Fruit fly (Drosophila melanogaster) whole organism, pupa: Measurements from ENCODE around the gene Pdcd4.

ENCODE experiments used
- CG10348 ChIP-seq: fragments of 200-800 bp; sonication (Bioruptor generic); IDR thresholded peaks from 2 replicates; pipeline ENCODE4 v1.3.6; 2022; ENCODE audit warnings: missing biosample characterization, missing genetic modification characterization
- CG12605 ChIP-seq: fragments of 200-800 bp; sonication (Bioruptor generic); IDR thresholded peaks from 2 replicates; pipeline ENCODE4 v1.3.6; 2022; ENCODE audit warnings: missing biosample characterization, missing genetic modification characterization
- CG13204 ChIP-seq: fragments of 200-800 bp; sonication (Bioruptor generic); optimal IDR thresholded peaks from 2 replicates; lab custom pipeline; 2018; ENCODE audit warnings: missing biosample characterization, mild to moderate bottlenecking, missing genetic modification characterization, moderate library complexity
- CG14655 ChIP-seq: fragments of 200-800 bp; sonication (Bioruptor generic); optimal IDR thresholded peaks from 3 replicates; lab custom pipeline; 2017; ENCODE audit warnings: mild to moderate bottlenecking, missing biosample characterization, missing genetic modification reagents, missing genetic modification characterization
- CG15710 ChIP-seq: fragments of 200-800 bp; sonication (Bioruptor generic); optimal IDR thresholded peaks from 2 replicates; lab custom pipeline; 2018; ENCODE audit warnings: missing biosample characterization, mild to moderate bottlenecking, missing genetic modification characterization, moderate library complexity
- CG17806 ChIP-seq: fragments of 200-800 bp; sonication (Bioruptor generic); optimal IDR thresholded peaks from 2 replicates; lab custom pipeline; 2018; ENCODE audit warnings: missing biosample characterization, mild to moderate bottlenecking, missing genetic modification characterization, moderate library complexity
- CG32121 ChIP-seq: fragments of 200-800 bp; sonication (Bioruptor generic); IDR thresholded peaks from 2 replicates; pipeline ENCODE4 v1.3.6; 2022; ENCODE audit warnings: missing biosample characterization, missing genetic modification characterization
- CG34367 ChIP-seq: fragments of 200-800 bp; sonication (Bioruptor generic); optimal IDR thresholded peaks from 2 replicates; lab custom pipeline; 2018; ENCODE audit warnings: missing biosample characterization, mild to moderate bottlenecking, missing genetic modification characterization
- CG4496 ChIP-seq: fragments of 200-800 bp; sonication (Bioruptor generic); IDR thresholded peaks from 3 replicates; pipeline ENCODE4 v1.3.6; 2022; ENCODE audit warnings: missing biosample characterization, missing genetic modification characterization
- CG8159 ChIP-seq: fragments of 200-800 bp; sonication (Bioruptor generic); optimal IDR thresholded peaks from 3 replicates; lab custom pipeline; 2018; ENCODE audit warnings: missing biosample characterization, mild to moderate bottlenecking, missing genetic modification characterization, moderate library complexity
- CG8301 ChIP-seq: fragments of 200-800 bp; sonication (Bioruptor generic); optimal IDR thresholded peaks from 2 replicates; lab custom pipeline; 2018; ENCODE audit warnings: missing biosample characterization, mild to moderate bottlenecking, missing genetic modification characterization
- CG9948 ChIP-seq: fragments of 200-800 bp; sonication (Bioruptor generic); optimal IDR thresholded peaks from 2 replicates; lab custom pipeline; 2018; ENCODE audit warnings: missing biosample characterization, mild to moderate bottlenecking, missing genetic modification characterization, moderate library complexity
- D1 ChIP-seq: fragments of 200-800 bp; sonication (Bioruptor generic); optimal IDR thresholded peaks from 2 replicates; lab custom pipeline; 2018; ENCODE audit warnings: missing biosample characterization, mild to moderate bottlenecking, missing genetic modification characterization, moderate library complexity
- EcR ChIP-seq: fragments of 200-800 bp; sonication (Bioruptor generic); optimal IDR thresholded peaks from 3 replicates; lab custom pipeline; 2019; ENCODE audit warnings: missing biosample characterization, missing genetic modification characterization, mild to moderate bottlenecking, moderate library complexity, missing genetic modification reagents
- Ets98B ChIP-seq: fragments of 200-800 bp; sonication (Bioruptor generic); IDR thresholded peaks from 2 replicates; pipeline ENCODE4 v1.3.6; 2022; ENCODE audit warnings: missing biosample characterization, missing genetic modification characterization
- Pif1A ChIP-seq: fragments of 200-800 bp; sonication (Bioruptor generic); optimal IDR thresholded peaks from 3 replicates; lab custom pipeline; 2016; ENCODE audit warnings: missing biosample characterization, missing genetic modification characterization
- Pif1B ChIP-seq: fragments of 200-800 bp; sonication (Bioruptor generic); optimal IDR thresholded peaks from 3 replicates; lab custom pipeline; 2016; ENCODE audit warnings: missing biosample characterization, missing genetic modification characterization
- Snoo ChIP-seq: fragments of 200-800 bp; sonication (Bioruptor generic); optimal IDR thresholded peaks from 3 replicates; lab custom pipeline; 2017; ENCODE audit warnings: missing biosample characterization, mild to moderate bottlenecking, missing genetic modification characterization, inconsistent platforms
- fd96Ca ChIP-seq: fragments of 200-800 bp; sonication (Bioruptor generic); IDR thresholded peaks from 3 replicates; pipeline ENCODE4 v1.3.6; 2022; ENCODE audit warnings: missing biosample characterization, missing genetic modification characterization
- gl ChIP-seq: fragments of 200-800 bp; sonication (Bioruptor generic); optimal IDR thresholded peaks from 2 replicates; lab custom pipeline; 2018; ENCODE audit warnings: missing biosample characterization, mild to moderate bottlenecking, missing genetic modification characterization
- rn ChIP-seq: fragments of 200-800 bp; sonication (Bioruptor generic); IDR thresholded peaks from 2 replicates; pipeline ENCODE4 v1.3.6; 2022; ENCODE audit warnings: missing biosample characterization, missing genetic modification characterization

Pdcd4 gene

dm6 chrX:13761762-13762371 lies 6.7 kb upstream of the Pdcd4 start:
- TF ChIP-seq CG8301 (tag; lab: Kevin White, UChicago) (no peak), gl (tag; lab: Kevin White, UChicago) (peak; percentile 5)

- TF ChIP-seq CG15710 (tag; lab: Kevin White, UChicago) = no peak
- no peak for TF ChIP-seq CG32121
- TF ChIP-seq fd96Ca (GFP tag; lab: Robert Waterston, UW) = no peak
- no peak for TF ChIP-seq CG8159 (tag; lab: Kevin White, UChicago)
- no peak for TF ChIP-seq Snoo
Measured at dm6 chrX:13758989-13759549, 3.9 kb upstream of the Pdcd4 start, which contains the start of gene Yp3. Yp3 (plus strand) TSS chrX:13759546.

dm6 chrX:13756776-13757312 lies 1.6 kb upstream of the Pdcd4 start, which contains the start of the genes CG32625 and Rtc1:
CG32625 (minus strand) TSS chrX:13756826.
Rtc1 (plus strand) TSS chrX:13757179.
- TF ChIP-seq CG17806 (tag; lab: Kevin White, UChicago) (peak; percentile 24), CG14655 (GFP tag; lab: Kevin White, UChicago) (no peak), CG13204 (GFP tag; lab: Kevin White, UChicago) (no peak), CG8159 (tag; lab: Kevin White, UChicago) (peak; percentile 7), CG9948 (tag; lab: Kevin White, UChicago) (no peak), Pif1B (GFP tag; lab: Kevin White, UChicago) (no peak), CG8301 (tag; lab: Kevin White, UChicago) (no peak), Ets98B (GFP tag; lab: Robert Waterston, UW) (peak; percentile 42; the same call in 1 of the 2 replicates), CG12605 (GFP tag; lab: Robert Waterston, UW) (no peak), gl (tag; lab: Kevin White, UChicago) (no peak), CG15710 (tag; lab: Kevin White, UChicago) (peak; percentile 20), CG10348 (GFP tag; lab: Robert Waterston, UW) (no peak), CG32121 (no peak), Pif1A (GFP tag; lab: Kevin White, UChicago) (peak; percentile 2), D1 (tag; lab: Kevin White, UChicago) (no peak), fd96Ca (GFP tag; lab: Robert Waterston, UW) (no peak), Snoo (no peak), rn (GFP tag; lab: Robert Waterston, UW) (no peak), CG34367 (tag; lab: Kevin White, UChicago) (no peak)
- TF ChIP-seq, all 21 proteins: peak for 5

- TF ChIP-seq CG32121 = no peak; the same call in 1 of the 2 replicates
- TF ChIP-seq Pif1A (GFP tag; lab: Kevin White, UChicago) = peak; percentile 25
- TF ChIP-seq Snoo = peak; percentile 34
- TF ChIP-seq CG9948 (tag; lab: Kevin White, UChicago) = peak; percentile 13
- TF ChIP-seq CG17806 (tag; lab: Kevin White, UChicago) = peak; percentile 17
- TF ChIP-seq CG8159 (tag; lab: Kevin White, UChicago) = peak; percentile 29
- peak; percentile 73 for TF ChIP-seq gl (tag; lab: Kevin White, UChicago)
- TF ChIP-seq CG12605 (GFP tag; lab: Robert Waterston, UW) = peak; percentile 85
- no peak for TF ChIP-seq CG10348 (GFP tag; lab: Robert Waterston, UW)
- peak; percentile 76; the same call in 1 of the 3 replicates for TF ChIP-seq CG4496 (GFP tag; lab: Robert Waterston, UW)
- TF ChIP-seq D1 (tag; lab: Kevin White, UChicago) = no peak
- TF ChIP-seq fd96Ca (GFP tag; lab: Robert Waterston, UW) = peak; percentile 53; the same call in 2 of the 3 replicates
- no peak for TF ChIP-seq EcR (GFP tag; lab: Kevin White, UChicago)
- TF ChIP-seq CG13204 (GFP tag; lab: Kevin White, UChicago) = peak; percentile 44
- TF ChIP-seq CG34367 (tag; lab: Kevin White, UChicago) = peak; percentile 55
- TF ChIP-seq CG15710 (tag; lab: Kevin White, UChicago) = peak; percentile 55
- peak; percentile 46 for TF ChIP-seq CG14655 (GFP tag; lab: Kevin White, UChicago)
- TF ChIP-seq rn (GFP tag; lab: Robert Waterston, UW) = no peak
- TF ChIP-seq CG8301 (tag; lab: Kevin White, UChicago) = peak; percentile 49
- peak; percentile 63; the same call in 1 of the 2 replicates for TF ChIP-seq Ets98B (GFP tag; lab: Robert Waterston, UW)
Measured at dm6 chrX:13754476-13754875, 730 bp downstream of the Pdcd4 start.

- TF ChIP-seq CG10348 (GFP tag; lab: Robert Waterston, UW) = no peak
- TF ChIP-seq CG9948 (tag; lab: Kevin White, UChicago) = no peak
- no peak for TF ChIP-seq CG34367 (tag; lab: Kevin White, UChicago)
- no peak for TF ChIP-seq gl (tag; lab: Kevin White, UChicago)
- TF ChIP-seq CG15710 (tag; lab: Kevin White, UChicago) = no peak
- TF ChIP-seq, all 21 proteins: peak for 0
Measured at dm6 chrX:13753775-13754174, 1.4 kb downstream of the Pdcd4 start.
